Fruit fly (Drosophila melanogaster) whole organism, pupa: ENCODE measurements around the gene CG34250.

Experiments used
- CG13204 ChIP-seq: fragments of 200-800 bp; sonication (Bioruptor generic); optimal IDR thresholded peaks from 2 replicates; lab custom pipeline; 2018; ENCODE audit warnings: missing biosample characterization, mild to moderate bottlenecking, missing genetic modification characterization, moderate library complexity
- CG17806 ChIP-seq: fragments of 200-800 bp; sonication (Bioruptor generic); optimal IDR thresholded peaks from 2 replicates; lab custom pipeline; 2018; ENCODE audit warnings: missing biosample characterization, mild to moderate bottlenecking, missing genetic modification characterization, moderate library complexity
- CG4496 ChIP-seq: fragments of 200-800 bp; sonication (Bioruptor generic); IDR thresholded peaks from 3 replicates; pipeline ENCODE4 v1.3.6; 2022; ENCODE audit warnings: missing biosample characterization, missing genetic modification characterization
- CG8159 ChIP-seq: fragments of 200-800 bp; sonication (Bioruptor generic); optimal IDR thresholded peaks from 3 replicates; lab custom pipeline; 2018; ENCODE audit warnings: missing biosample characterization, mild to moderate bottlenecking, missing genetic modification characterization, moderate library complexity
- D1 ChIP-seq: fragments of 200-800 bp; sonication (Bioruptor generic); optimal IDR thresholded peaks from 2 replicates; lab custom pipeline; 2018; ENCODE audit warnings: missing biosample characterization, mild to moderate bottlenecking, missing genetic modification characterization, moderate library complexity
- EcR ChIP-seq: fragments of 200-800 bp; sonication (Bioruptor generic); optimal IDR thresholded peaks from 3 replicates; lab custom pipeline; 2019; ENCODE audit warnings: missing biosample characterization, missing genetic modification characterization, mild to moderate bottlenecking, moderate library complexity, missing genetic modification reagents
- gl ChIP-seq: fragments of 200-800 bp; sonication (Bioruptor generic); optimal IDR thresholded peaks from 2 replicates; lab custom pipeline; 2018; ENCODE audit warnings: missing biosample characterization, mild to moderate bottlenecking, missing genetic modification characterization

- TF ChIP-seq EcR (GFP tag; lab: Kevin White, UChicago) (no peak), CG8159 (tag; lab: Kevin White, UChicago) (no peak), CG17806 (tag; lab: Kevin White, UChicago) (no peak), gl (no peak), CG13204 (no peak), D1 (tag; lab: Kevin White, UChicago) (no peak), CG4496 (GFP tag; lab: Robert Waterston, UW) (no peak)
Measured at dm6 chr3L:17462474-17462873, 13.5 kb upstream of the CG34250 start.
